Fruit fly (Drosophila melanogaster): ENCODE data around the gene CG43739.

The CG43739 gene

DNA sequence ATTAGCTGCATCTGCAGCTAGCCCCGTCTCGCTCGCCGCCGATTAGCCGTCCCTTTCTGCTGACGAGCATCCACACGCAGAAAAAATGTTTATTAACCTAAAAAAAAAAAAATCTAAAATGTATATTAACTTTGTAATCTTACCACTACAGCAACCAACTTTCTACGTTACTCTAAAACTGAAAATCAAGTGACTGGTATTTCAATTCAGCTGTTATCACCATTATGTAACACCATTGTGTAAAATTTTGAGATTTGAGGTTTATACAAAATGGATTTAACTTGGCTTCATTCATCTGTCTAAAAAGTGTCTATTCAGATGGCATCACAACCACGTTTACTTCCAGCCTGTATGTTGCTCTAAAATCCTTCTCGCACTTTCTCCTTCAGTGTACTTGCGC, 17.7 kb upstream of the CG43739 start (continued):
- no peak for TF ChIP-seq CG42726 (GFP tag; IDR thresholded peaks at IDR 0.05; ENCODE audit: partially characterized antibody)
- TF ChIP-seq Kr (GFP tag; optimal IDR thresholded peaks at IDR 0.05): no peak
- TF ChIP-seq CG14014 (GFP tag; IDR thresholded peaks at IDR 0.05): no peak
- no peak for TF ChIP-seq Ptx1 (GFP tag; IDR thresholded peaks at IDR 0.05)
- TF ChIP-seq so (GFP tag; IDR thresholded peaks at IDR 0.05): no peak
- TF ChIP-seq CG10462 (GFP tag; optimal IDR thresholded peaks at IDR 0.05): no peak
- no peak for TF ChIP-seq CG2875 (GFP tag; optimal IDR thresholded peaks at IDR 0.05)
- TF ChIP-seq peb (GFP tag; IDR thresholded peaks at IDR 0.05): no peak
- no peak for TF ChIP-seq Bdp1 (GFP tag; optimal IDR thresholded peaks at IDR 0.05)
- TF ChIP-seq Fer2 (tag; optimal IDR thresholded peaks at IDR 0.05): no peak
- no peak for TF ChIP-seq CG11247 (GFP tag; IDR thresholded peaks at IDR 0.05)
- TF ChIP-seq lilli (GFP tag; optimal IDR thresholded peaks at IDR 0.05): no peak
- TF ChIP-seq CG3995 (GFP tag; optimal IDR thresholded peaks at IDR 0.05): no peak
- TF ChIP-seq CG14050 (GFP tag; IDR thresholded peaks at IDR 0.05): no peak
- TF ChIP-seq CG7928 (GFP tag; optimal IDR thresholded peaks at IDR 0.05): no peak
- TF ChIP-seq gem (tag; optimal IDR thresholded peaks at IDR 0.05): peak; percentile 54
- TF ChIP-seq CG2678 (tag; optimal IDR thresholded peaks at IDR 0.05): peak; percentile 9
- TF ChIP-seq Rx (GFP tag; IDR thresholded peaks at IDR 0.05): no peak
- TF ChIP-seq ash1 (GFP tag; optimal IDR thresholded peaks at IDR 0.05): no peak
- TF ChIP-seq CG18764 (GFP tag; optimal IDR thresholded peaks at IDR 0.05): no peak
- TF ChIP-seq psq (GFP tag; optimal IDR thresholded peaks at IDR 0.05): no peak
- TF ChIP-seq tup (GFP tag; optimal IDR thresholded peaks at IDR 0.05): no peak
- no peak for TF ChIP-seq CG32532 (GFP tag; IDR thresholded peaks at IDR 0.05)
- no peak for TF ChIP-seq CG10209 (GFP tag; optimal IDR thresholded peaks at IDR 0.05)
- TF ChIP-seq CG2129 (GFP tag; IDR thresholded peaks at IDR 0.05; ENCODE audit: partially characterized antibody): no peak
- TF ChIP-seq CG7963 (GFP tag; IDR thresholded peaks at IDR 0.05; ENCODE audit: partially characterized antibody): no peak
- no peak for TF ChIP-seq ind (GFP tag; optimal IDR thresholded peaks at IDR 0.05)
- no peak for TF ChIP-seq HLH3B (GFP tag; IDR thresholded peaks at IDR 0.05)
- no peak for TF ChIP-seq Oli (tag; optimal IDR thresholded peaks at IDR 0.05)
- no peak for TF ChIP-seq aop (GFP tag; IDR thresholded peaks at IDR 0.05)
- no peak for TF ChIP-seq Hey (tag; optimal IDR thresholded peaks at IDR 0.05)
- no peak for TF ChIP-seq exex (tag; optimal IDR thresholded peaks at IDR 0.05)
- no peak for TF ChIP-seq Mad (GFP tag; optimal IDR thresholded peaks at IDR 0.05)
- no peak for TF ChIP-seq CG16815 (GFP tag; optimal IDR thresholded peaks at IDR 0.05)
- TF ChIP-seq TFAM (GFP tag; optimal IDR thresholded peaks at IDR 0.05): no peak
- TF ChIP-seq bsh (GFP tag; optimal IDR thresholded peaks at IDR 0.05): peak in 1 of 2 experiments; percentile 36
- TF ChIP-seq CG12744 (GFP tag; optimal IDR thresholded peaks at IDR 0.05): no peak
- TF ChIP-seq shn (GFP tag; optimal IDR thresholded peaks at IDR 0.05): no peak
- TF ChIP-seq Taf1 (GFP tag; IDR thresholded peaks at IDR 0.05): no peak
- TF ChIP-seq CG30403 (GFP tag; optimal IDR thresholded peaks at IDR 0.05): peak; percentile 9
- TF ChIP-seq hbn (GFP tag; IDR thresholded peaks at IDR 0.05; ENCODE audit: partially characterized antibody): no peak
- TF ChIP-seq emc (GFP tag; optimal IDR thresholded peaks at IDR 0.05): no peak
- no peak for TF ChIP-seq CG30431 (GFP tag; optimal IDR thresholded peaks at IDR 0.05)
- TF ChIP-seq Sox102F (GFP tag; optimal IDR thresholded peaks at IDR 0.05): peak; percentile 35
- no peak for TF ChIP-seq Lhr (GFP tag; optimal IDR thresholded peaks at IDR 0.05)
- TF ChIP-seq slbo (GFP tag; IDR thresholded peaks at IDR 0.05): no peak
- TF ChIP-seq Ets97D (GFP tag; optimal IDR thresholded peaks at IDR 0.05): no peak
- peak; percentile 13 for TF ChIP-seq CG4820 (GFP tag; optimal IDR thresholded peaks at IDR 0.05)
- no peak for TF ChIP-seq sug (tag; optimal IDR thresholded peaks at IDR 0.05)
- TF ChIP-seq rib (GFP tag; IDR thresholded peaks at IDR 0.05): no peak
- no peak for TF ChIP-seq yki (optimal IDR thresholded peaks at IDR 0.05)
- no peak for TF ChIP-seq jigr1 (GFP tag; IDR thresholded peaks at IDR 0.05)
- peak; percentile 28 for TF ChIP-seq CG9727 (GFP tag; optimal IDR thresholded peaks at IDR 0.05)
